Worm (Caenorhabditis elegans): ENCODE results near the gene C02B4.3.

ce11 chrX:12635010-12635409, 24.6 kb downstream of the C02B4.3 start:
- TF ChIP-seq dao-5 (tag; optimal IDR thresholded peaks at IDR 0.05) (no peak), him-1 (tag; optimal IDR thresholded peaks at IDR 0.05) (no peak)
